Worm (Caenorhabditis elegans): Measurements from ENCODE around the gene F55F10.1.
A peak's percentile ranks its signal among the peaks of the same experiment; 100 is the strongest.

ce11 chrIV:4400350-4401326, 40.0 kb downstream of the F55F10.1 start, which contains the start of gene Y24D9A.6:
- TF ChIP-seq nhr-11 (tag; optimal IDR thresholded peaks at IDR 0.05), result no peak
- TF ChIP-seq ztf-11 (tag; optimal IDR thresholded peaks at IDR 0.05), result no peak
- peak; percentile 46 for TF ChIP-seq pha-4 (tag; optimal IDR thresholded peaks at IDR 0.05)
- no peak for TF ChIP-seq zag-1 (tag; optimal IDR thresholded peaks at IDR 0.05)
- peak; percentile 28 for TF ChIP-seq lin-15B (tag; optimal IDR thresholded peaks at IDR 0.05)
- no peak for TF ChIP-seq nhr-12 (tag; optimal IDR thresholded peaks at IDR 0.05)
- TF ChIP-seq fos-1 (tag; optimal IDR thresholded peaks at IDR 0.05), result no peak
